Worm (Caenorhabditis elegans): ENCODE measurements around the gene zgpa-1.

ce11 chrIV:7822524-7822923, 9.9 kb upstream of the zgpa-1 start, which contains the start of gene T14A8.2:
- TF ChIP-seq ztf-29 (GFP tag; IDR thresholded peaks at IDR 0.05) (no peak), klf-2 (GFP tag; conservative IDR thresholded peaks at IDR 0.05) (no peak), flt-1 (GFP tag; IDR thresholded peaks at IDR 0.05) (no peak), T22C8.4 (GFP tag; IDR thresholded peaks at IDR 0.05) (no peak), ref-1 (GFP tag; conservative IDR thresholded peaks at IDR 0.05) (no peak), tab-1 (GFP tag; IDR thresholded peaks at IDR 0.05) (no peak), cog-1 (tag; optimal IDR thresholded peaks at IDR 0.05) (no peak), med-1 (GFP tag; optimal IDR thresholded peaks at IDR 0.05; ENCODE audit: insufficient read depth) (no peak), ztf-23 (GFP tag; IDR thresholded peaks at IDR 0.05) (no peak)
